Fruit fly (Drosophila melanogaster): ENCODE measurements around the gene Surf1.

Gene Surf1

DNA sequence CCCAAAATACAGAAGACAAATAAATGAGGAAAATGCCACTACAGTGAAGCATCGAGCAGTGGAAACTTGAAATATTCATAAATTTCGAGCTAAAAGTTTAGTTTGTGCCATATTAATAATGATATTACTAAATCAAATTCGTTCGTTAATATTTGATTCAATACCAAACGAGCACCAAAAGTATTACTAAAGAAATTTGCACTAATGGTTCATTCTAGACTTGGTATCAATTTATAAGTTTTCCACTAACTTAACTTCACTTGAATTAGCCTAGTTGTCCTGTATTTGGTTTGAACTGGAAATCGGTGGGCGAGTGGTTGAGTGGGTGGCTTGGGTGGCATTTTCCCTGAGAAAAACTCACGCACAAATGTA lies 14.2 kb upstream of the Surf1 start:
- TF ChIP-seq psq (optimal IDR thresholded peaks at IDR 0.05): no peak
- TF ChIP-seq insv (optimal IDR thresholded peaks at IDR 0.05): no peak
- TF ChIP-seq Sin3A (optimal IDR thresholded peaks at IDR 0.05): no peak
- TF ChIP-seq h (optimal IDR thresholded peaks at IDR 0.05): no peak
- no peak for TF ChIP-seq Myc (optimal IDR thresholded peaks at IDR 0.05)
- no peak for TF ChIP-seq ttk (optimal IDR thresholded peaks at IDR 0.05)

DNA sequence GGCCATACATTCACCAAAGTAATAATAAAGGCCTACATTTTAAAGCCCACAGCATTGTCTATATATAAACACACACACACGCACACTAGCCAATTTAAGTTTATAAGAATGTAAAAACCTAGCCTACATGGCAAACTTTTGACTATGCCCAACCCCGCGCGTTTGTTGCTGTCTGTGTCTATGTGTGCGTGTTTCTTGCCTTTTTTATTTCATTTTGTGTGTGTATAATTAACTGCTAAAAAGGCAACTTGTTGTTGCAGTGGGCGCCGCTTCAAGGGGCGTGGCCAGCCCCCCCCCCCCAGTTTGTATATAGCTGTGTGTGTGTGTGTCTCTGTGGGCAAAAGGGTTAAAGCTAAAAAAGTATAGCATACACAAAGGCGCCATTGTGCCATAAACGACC lies 12.8 kb upstream of the Surf1 start:
- no peak for TF ChIP-seq Sin3A (optimal IDR thresholded peaks at IDR 0.05)
- no peak for TF ChIP-seq Myc (optimal IDR thresholded peaks at IDR 0.05)
- TF ChIP-seq insv (optimal IDR thresholded peaks at IDR 0.05): no peak
- no peak for TF ChIP-seq psq (optimal IDR thresholded peaks at IDR 0.05)
- no peak for TF ChIP-seq ttk (optimal IDR thresholded peaks at IDR 0.05)
- no peak for TF ChIP-seq h (optimal IDR thresholded peaks at IDR 0.05)

DNA sequence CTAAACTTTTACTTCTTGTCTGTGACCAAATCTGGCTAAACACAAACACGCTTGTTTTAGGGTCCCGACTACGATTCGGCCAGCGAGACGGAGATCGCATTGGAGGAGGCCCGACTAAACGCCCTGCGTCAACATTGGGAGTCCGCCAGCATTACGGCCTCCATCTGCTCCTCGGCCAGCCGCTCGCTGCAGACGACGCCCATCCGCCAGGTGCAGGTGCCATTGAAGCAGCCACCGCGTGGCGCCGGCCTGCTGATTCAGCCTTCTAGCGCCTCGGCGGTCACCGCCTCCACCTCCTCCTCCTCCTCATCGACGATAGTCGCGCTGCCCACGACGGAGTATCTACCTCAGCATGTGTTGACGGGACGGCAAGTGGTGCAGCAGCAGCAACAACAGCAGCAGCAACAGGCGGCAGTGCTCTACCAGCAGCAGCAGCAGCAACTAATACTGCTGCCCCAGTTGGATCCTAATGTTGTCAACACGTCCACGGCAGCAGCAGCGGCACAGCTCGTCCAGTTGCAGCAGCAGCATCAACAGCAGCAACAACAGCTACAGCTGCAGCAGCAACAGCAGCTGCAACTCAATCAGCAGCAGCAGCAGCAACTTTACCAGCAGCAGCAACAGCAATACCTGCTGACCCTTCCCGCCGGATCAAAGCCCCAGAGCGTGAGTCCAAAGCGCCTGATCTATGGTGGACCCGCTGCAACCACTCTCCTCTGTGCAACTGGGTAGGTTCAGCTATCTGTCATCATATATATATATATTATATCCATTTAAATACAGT lies 10.8 kb upstream of the Surf1 start:
- TF ChIP-seq ttk (optimal IDR thresholded peaks at IDR 0.05) (no peak), h (optimal IDR thresholded peaks at IDR 0.05) (no peak), insv (optimal IDR thresholded peaks at IDR 0.05) (no peak), Sin3A (optimal IDR thresholded peaks at IDR 0.05) (no peak), Myc (optimal IDR thresholded peaks at IDR 0.05) (no peak), psq (optimal IDR thresholded peaks at IDR 0.05) (no peak)

DNA sequence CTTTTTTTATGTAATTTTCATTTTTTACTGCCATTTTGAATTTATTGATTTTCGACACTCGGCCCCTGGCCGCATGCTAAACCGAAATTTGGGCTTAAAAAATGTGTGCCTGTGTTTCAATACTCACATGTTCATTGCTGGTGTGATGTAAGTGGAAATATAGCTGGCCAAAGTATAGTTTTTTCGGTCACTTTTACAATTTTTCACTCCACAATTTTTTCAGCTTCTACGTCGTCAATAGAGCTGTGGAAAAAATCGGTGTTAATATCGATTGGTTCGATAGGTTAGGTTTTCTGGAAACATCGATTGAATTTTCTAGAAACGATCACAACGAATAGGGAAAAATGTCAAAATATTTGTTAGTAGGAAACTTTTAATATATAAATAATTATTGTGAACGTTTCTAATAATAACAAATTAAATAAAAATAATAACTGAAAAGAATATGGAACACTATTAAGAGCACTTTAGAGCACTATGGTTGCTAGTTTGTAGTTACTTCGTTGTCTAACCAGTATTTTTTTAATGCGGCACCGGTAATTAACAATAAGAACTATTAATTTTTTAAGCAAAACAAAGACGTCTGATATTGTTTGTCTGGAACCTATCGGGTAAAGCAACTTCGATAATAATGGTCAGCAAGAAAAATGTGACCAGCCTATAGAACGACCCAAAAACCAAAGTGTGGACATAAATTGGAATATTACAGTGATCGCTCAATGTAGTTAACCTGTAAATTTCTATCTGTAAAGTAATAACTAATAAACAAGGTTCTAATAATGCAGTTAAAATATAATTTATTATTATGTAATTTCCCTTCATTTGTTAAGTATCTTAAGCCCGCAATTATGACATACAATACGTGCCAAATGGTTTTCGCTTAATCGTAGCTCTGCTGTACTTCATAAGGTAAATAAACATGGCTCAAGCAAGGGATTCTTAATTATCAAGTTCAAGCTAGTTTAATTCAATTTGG lies 2.6 kb upstream of the Surf1 start, which contains the start of the genes CG10077 and CG9948:
Gene CG10077, minus strand, starts transcription at position 651 of the 976 bp plus-strand sequence.
Gene CG9948, plus strand, starts transcription at position 738 of the 976 bp plus-strand sequence.
- TF ChIP-seq psq (optimal IDR thresholded peaks at IDR 0.05): no peak
- TF ChIP-seq h (optimal IDR thresholded peaks at IDR 0.05): no peak
- no peak for TF ChIP-seq Sin3A (optimal IDR thresholded peaks at IDR 0.05)
- no peak for TF ChIP-seq insv (optimal IDR thresholded peaks at IDR 0.05)
- TF ChIP-seq ttk (optimal IDR thresholded peaks at IDR 0.05): no peak
- TF ChIP-seq Myc (optimal IDR thresholded peaks at IDR 0.05): no peak

DNA sequence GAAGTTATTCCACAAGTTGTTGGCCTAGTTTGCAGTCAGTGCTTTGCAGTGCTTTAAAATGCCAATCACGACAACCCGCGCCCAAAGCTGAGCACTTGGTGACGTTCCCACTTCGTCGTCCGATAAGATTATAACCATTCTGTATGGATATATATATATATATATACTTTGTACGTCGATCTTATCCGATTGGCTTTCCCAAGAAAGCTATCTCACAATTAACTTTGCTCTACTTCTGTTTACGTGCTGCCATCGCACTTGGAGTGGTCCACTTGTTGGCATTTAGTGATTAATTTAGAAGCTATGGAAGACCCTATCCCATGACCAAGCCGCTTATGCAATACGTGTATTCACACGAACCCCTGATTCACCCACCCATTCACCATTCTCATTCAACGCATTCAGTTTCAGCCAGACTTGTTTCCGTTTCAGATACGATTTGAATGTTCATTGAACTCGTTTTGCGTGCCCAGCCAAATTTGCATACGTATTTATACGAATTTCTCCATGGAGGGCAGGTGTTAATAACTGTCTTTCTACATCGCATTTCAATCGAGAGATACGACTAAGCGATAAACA lies 3.9 kb downstream of the Surf1 start:
- TF ChIP-seq h (optimal IDR thresholded peaks at IDR 0.05) (no peak), Sin3A (optimal IDR thresholded peaks at IDR 0.05) (no peak), insv (optimal IDR thresholded peaks at IDR 0.05) (no peak), psq (optimal IDR thresholded peaks at IDR 0.05) (no peak), ttk (optimal IDR thresholded peaks at IDR 0.05) (no peak), Myc (optimal IDR thresholded peaks at IDR 0.05) (no peak)

DNA sequence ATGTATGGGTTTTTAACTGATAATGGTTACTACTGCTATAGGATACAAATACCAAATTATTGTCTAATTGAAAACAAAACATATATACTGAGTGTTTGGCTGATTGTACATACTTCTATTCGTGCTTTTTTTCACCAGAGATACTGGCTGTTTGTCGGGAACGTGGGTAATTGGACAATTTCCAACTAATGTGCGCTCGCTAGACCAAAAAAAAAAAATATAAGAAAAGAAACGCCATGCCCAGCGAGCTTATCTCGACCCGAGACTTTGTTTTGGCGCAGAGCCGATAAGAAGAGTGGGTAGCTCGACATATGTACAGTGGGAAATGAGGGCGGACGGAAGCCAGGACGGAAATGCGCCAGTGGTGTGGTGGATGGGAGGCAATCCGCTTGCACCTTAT lies 5.0 kb downstream of the Surf1 start:
- TF ChIP-seq Myc (optimal IDR thresholded peaks at IDR 0.05) (no peak), Sin3A (optimal IDR thresholded peaks at IDR 0.05) (no peak), ttk (optimal IDR thresholded peaks at IDR 0.05) (no peak), h (optimal IDR thresholded peaks at IDR 0.05) (no peak), psq (optimal IDR thresholded peaks at IDR 0.05) (no peak), insv (optimal IDR thresholded peaks at IDR 0.05) (no peak)

DNA sequence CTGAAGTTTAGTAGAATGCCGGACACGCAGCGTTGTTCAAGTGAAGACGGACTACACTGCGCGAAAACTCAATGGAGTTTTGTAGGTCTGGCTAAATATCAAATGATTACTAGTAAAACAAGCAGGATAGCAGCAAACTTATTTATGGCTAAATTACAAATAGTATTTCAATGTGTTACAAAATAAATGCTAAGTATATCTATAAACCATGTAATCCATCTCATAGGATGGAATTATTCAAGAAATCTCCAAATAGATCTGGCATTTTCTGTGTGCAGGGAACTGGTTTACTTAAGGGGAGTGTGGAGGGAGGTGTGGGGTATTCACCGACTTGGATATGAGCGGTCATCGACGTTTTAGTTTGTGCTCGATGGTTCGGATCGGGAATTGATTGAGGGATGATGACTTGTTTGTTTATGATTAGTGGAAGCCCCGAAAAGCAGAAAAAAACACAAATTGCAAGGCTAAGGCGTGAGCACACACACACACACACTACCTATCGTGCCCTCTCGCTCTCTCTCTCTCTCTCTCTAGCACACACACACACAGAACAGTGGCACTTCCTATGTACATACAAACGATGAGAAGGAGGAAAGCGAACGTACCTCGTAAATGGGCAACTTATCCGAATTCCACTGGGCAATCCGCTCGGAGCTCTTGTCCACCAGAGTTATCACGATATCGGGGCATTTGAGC lies 5.8 kb downstream of the Surf1 start:
- TF ChIP-seq h (optimal IDR thresholded peaks at IDR 0.05) (no peak), Sin3A (optimal IDR thresholded peaks at IDR 0.05) (no peak), ttk (optimal IDR thresholded peaks at IDR 0.05) (no peak), psq (optimal IDR thresholded peaks at IDR 0.05) (no peak), Myc (optimal IDR thresholded peaks at IDR 0.05) (no peak), insv (optimal IDR thresholded peaks at IDR 0.05) (no peak)

DNA sequence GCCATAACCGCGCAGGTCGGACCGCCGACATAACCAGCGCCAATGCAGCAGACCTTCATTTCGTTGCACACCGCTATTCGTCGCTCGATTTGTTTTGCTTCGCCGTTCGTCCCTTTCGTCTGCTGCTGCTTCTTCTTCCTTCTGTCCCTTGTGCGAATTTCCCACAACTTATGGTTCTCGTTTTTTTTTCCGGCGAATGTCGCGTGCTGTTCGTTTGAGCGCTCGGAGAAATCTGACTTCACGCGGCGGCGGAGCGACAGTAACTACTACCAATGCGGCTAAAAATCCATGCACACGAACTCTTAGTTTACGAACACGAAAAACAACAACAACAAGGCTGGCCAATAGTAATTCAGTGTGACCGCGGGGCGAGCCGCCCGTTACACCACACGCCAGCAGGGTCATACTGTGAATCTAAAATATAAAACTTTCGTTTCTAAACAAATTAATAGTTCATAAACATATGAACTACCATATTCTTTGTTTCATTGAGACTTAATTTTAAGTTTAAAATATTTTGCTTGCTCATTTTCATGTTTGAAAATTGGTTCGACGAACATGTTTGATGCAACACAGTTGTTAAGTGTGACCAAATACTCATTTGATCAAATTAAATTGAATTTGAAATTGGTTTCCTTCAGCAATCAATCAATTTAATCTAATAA lies 6.5 kb downstream of the Surf1 start, which contains the start of gene sgl:
Gene sgl, minus strand, starts transcription at position 271 of the 665 bp plus-strand sequence.
- TF ChIP-seq insv (optimal IDR thresholded peaks at IDR 0.05) (no peak), ttk (optimal IDR thresholded peaks at IDR 0.05) (no peak), psq (optimal IDR thresholded peaks at IDR 0.05) (no peak)

DNA sequence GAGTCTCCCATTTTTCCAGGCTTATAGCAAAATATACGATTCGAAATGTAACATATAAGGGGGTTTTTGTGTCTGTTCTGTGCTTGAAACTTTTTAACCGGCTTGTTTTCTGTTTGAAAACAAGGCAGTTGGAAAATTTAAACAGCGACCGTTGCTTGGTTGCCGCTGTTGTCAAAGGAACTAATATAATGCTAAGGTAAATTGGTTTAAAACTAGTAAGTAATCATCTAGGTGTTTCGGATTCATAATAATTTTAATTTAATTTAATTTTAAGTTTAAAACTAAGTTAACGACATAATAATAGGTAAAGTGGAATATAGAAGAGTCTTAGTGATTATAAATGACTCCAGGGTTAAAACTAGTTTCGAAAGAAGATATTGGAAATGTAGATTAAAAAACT lies 9.7 kb downstream of the Surf1 start, which contains the start of gene CG10064:
Gene CG10064, minus strand, starts transcription at position 101 of the 400 bp plus-strand sequence.
- TF ChIP-seq Sin3A (optimal IDR thresholded peaks at IDR 0.05) (no peak), insv (optimal IDR thresholded peaks at IDR 0.05) (no peak), h (optimal IDR thresholded peaks at IDR 0.05) (no peak), ttk (optimal IDR thresholded peaks at IDR 0.05) (no peak), psq (optimal IDR thresholded peaks at IDR 0.05) (no peak), Myc (optimal IDR thresholded peaks at IDR 0.05) (no peak)

DNA sequence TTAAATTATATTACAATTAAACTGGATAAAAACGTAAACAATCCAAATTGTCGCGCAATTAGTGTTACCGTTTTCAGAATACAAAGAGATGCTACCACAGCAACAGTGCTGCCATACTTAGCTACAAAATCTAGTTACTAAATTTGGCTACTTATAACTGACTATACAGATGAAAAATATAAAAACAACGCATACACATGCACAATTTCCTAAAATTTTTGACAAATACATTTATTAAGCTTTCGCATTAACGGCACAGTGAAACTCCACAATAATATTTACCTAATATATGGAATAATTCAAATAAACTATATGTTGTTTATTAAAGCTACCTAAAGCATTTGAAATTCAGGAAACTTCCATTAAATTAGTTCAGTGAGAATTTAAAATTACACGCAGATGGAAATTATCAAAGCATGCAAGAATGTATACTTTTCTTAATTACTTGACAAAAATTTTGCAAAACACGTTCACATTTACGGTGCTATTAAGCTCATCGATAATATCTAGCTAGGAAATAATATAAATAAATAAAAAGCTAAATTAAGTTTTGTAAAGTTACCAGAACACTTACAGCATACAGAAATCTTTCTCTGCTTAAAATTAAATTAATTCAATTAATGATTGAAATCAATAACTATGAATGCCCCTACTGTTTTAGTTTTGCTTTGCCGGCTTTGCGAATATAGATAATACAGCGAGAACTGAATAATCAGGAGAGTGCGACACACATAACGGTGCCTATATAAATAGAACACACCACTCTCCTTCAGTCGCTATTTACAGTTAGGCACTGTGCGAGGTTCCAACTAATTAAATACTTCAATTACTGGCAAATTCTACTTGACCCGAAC lies 11.0 kb downstream of the Surf1 start, which contains the start of the genes Mis12 and CG9953:
Gene Mis12, minus strand, starts transcription at position 88 of the 854 bp plus-strand sequence.
Gene CG9953, plus strand, starts transcription at position 698 of the 854 bp plus-strand sequence.
- TF ChIP-seq psq (optimal IDR thresholded peaks at IDR 0.05): no peak
- TF ChIP-seq insv (optimal IDR thresholded peaks at IDR 0.05): no peak
